Worm (Caenorhabditis elegans) whole organism, L2 larva: ENCODE data around the gene nlp-34.

Experiments used
- C34F6.9 ChIP-seq: fragments of 150-350 bp; optimal IDR thresholded peaks from 2 replicates; lab custom pipeline; 2014; ENCODE audit warnings: missing biosample characterization, missing genetic modification characterization
- aly-2 ChIP-seq: fragments of 150-350 bp; optimal IDR thresholded peaks from 2 replicates; lab custom pipeline; 2014; ENCODE audit warnings: missing biosample characterization, missing genetic modification characterization
- ama-1 ChIP-seq: fragments of 150-350 bp; optimal IDR thresholded peaks from 2 replicates; lab custom pipeline; 2018; ENCODE audit warnings: inconsistent platforms
- ceh-16 ChIP-seq: fragments of 150-350 bp; optimal IDR thresholded peaks from 2 replicates; lab custom pipeline; 2014; ENCODE audit warnings: missing biosample characterization, missing genetic modification characterization
- ceh-82 ChIP-seq: fragments of 150-350 bp; optimal IDR thresholded peaks from 2 replicates; lab custom pipeline; 2014; ENCODE audit warnings: missing biosample characterization, missing genetic modification characterization
- dmd-4 ChIP-seq: sonication (generic microtip); optimal IDR thresholded peaks from 2 replicates; lab custom pipeline; 2017; ENCODE audit warnings: missing biosample characterization, missing genetic modification characterization
- egl-27 ChIP-seq: sonication (generic microtip); optimal IDR thresholded peaks from 3 replicates; lab custom pipeline; 2017; ENCODE audit warnings: missing biosample characterization, missing genetic modification reagents, missing genetic modification characterization
- elt-1 ChIP-seq: fragments of 150-350 bp; optimal IDR thresholded peaks from 2 replicates; lab custom pipeline; 2014; ENCODE audit warnings: missing biosample characterization, missing genetic modification characterization
- fos-1 ChIP-seq: fragments of 150-350 bp; optimal IDR thresholded peaks from 2 replicates; lab custom pipeline; 2014; ENCODE audit warnings: missing biosample characterization, missing genetic modification characterization
- lin-11 ChIP-seq: fragments of 150-350 bp; sonication (generic microtip); optimal IDR thresholded peaks from 2 replicates; lab custom pipeline; 2014; ENCODE audit warnings: missing biosample characterization, missing genetic modification characterization, inconsistent platforms, mixed read lengths
- lin-39 ChIP-seq: fragments of 150-350 bp; optimal IDR thresholded peaks from 2 replicates; lab custom pipeline; 2014; ENCODE audit warnings: missing biosample characterization, missing genetic modification reagents, missing genetic modification characterization
- lsy-2 ChIP-seq, 2 experiments: fragments of 150-350 bp in 1 of 2; sonication (generic microtip) in 1 of 2; optimal IDR thresholded peaks; 2 replicates each; lab custom pipeline; 2014 to 2017; ENCODE audit warnings: missing biosample characterization in 2 of 2, missing genetic modification characterization in 2 of 2
- mab-5 ChIP-seq: fragments of 150-350 bp; optimal IDR thresholded peaks from 2 replicates; lab custom pipeline; 2014; ENCODE audit warnings: missing biosample characterization, missing genetic modification characterization
- nhr-10 ChIP-seq: sonication (generic microtip); optimal IDR thresholded peaks from 2 replicates; lab custom pipeline; 2017; ENCODE audit warnings: missing biosample characterization, missing genetic modification characterization
- nhr-11 ChIP-seq: fragments of 150-350 bp; optimal IDR thresholded peaks from 2 replicates; lab custom pipeline; 2014; ENCODE audit warnings: missing biosample characterization, missing genetic modification characterization
- nhr-21 ChIP-seq: fragments of 150-350 bp; optimal IDR thresholded peaks from 2 replicates; lab custom pipeline; 2014; ENCODE audit warnings: missing biosample characterization, missing genetic modification characterization
- nhr-23 ChIP-seq: fragments of 150-350 bp; optimal IDR thresholded peaks from 2 replicates; lab custom pipeline; 2014; ENCODE audit warnings: missing biosample characterization, missing genetic modification reagents, missing genetic modification characterization
- nhr-25 ChIP-seq: fragments of 150-350 bp; sonication (generic microtip); optimal IDR thresholded peaks from 3 replicates; lab custom pipeline; 2014; ENCODE audit warnings: missing biosample characterization, missing genetic modification characterization
- nhr-77 ChIP-seq: fragments of 150-350 bp; optimal IDR thresholded peaks from 2 replicates; lab custom pipeline; 2014; ENCODE audit warnings: missing biosample characterization, missing genetic modification characterization
- sma-3 ChIP-seq: sonication (generic microtip); optimal IDR thresholded peaks from 2 replicates; lab custom pipeline; 2016; ENCODE audit warnings: missing genetic modification reagents, missing genetic modification characterization, missing compliant biosample characterization
- sma-9 ChIP-seq, 2 experiments: fragments of 150-350 bp in 1 of 2; sonication (generic microtip) in 1 of 2; optimal IDR thresholded peaks; 2 replicates each; lab custom pipeline; 2014 to 2016; ENCODE audit warnings: missing genetic modification characterization in 2 of 2, mild to moderate bottlenecking in 1 of 2, missing biosample characterization in 1 of 2, missing compliant biosample characterization in 1 of 2, missing genetic modification reagents in 1 of 2, moderate library complexity in 1 of 2
- snpc-4 ChIP-seq: fragments of 150-350 bp; optimal IDR thresholded peaks from 2 replicates; lab custom pipeline; 2014; ENCODE audit warnings: missing biosample characterization, missing genetic modification characterization
- unc-39 ChIP-seq: fragments of 150-350 bp; optimal IDR thresholded peaks from 2 replicates; lab custom pipeline; 2014; ENCODE audit warnings: missing biosample characterization, missing genetic modification characterization
- unc-55 ChIP-seq: fragments of 150-350 bp; sonication (generic microtip); optimal IDR thresholded peaks from 3 replicates; lab custom pipeline; 2014; ENCODE audit warnings: missing biosample characterization, missing genetic modification reagents, missing genetic modification characterization
- unc-62 ChIP-seq: fragments of 150-350 bp; optimal IDR thresholded peaks from 2 replicates; lab custom pipeline; 2014; ENCODE audit warnings: missing biosample characterization, missing genetic modification reagents, missing genetic modification characterization
- zag-1 ChIP-seq: fragments of 150-350 bp; optimal IDR thresholded peaks from 2 replicates; lab custom pipeline; 2014; ENCODE audit warnings: missing biosample characterization, missing genetic modification characterization
- ztf-1 ChIP-seq: fragments of 200-800 bp; sonication (Bioruptor generic); conservative IDR thresholded peaks from 2 replicates; pipeline ENCODE4 v1.3.6; 2022; ENCODE audit warnings: missing genetic modification characterization, missing compliant biosample characterization
- ztf-4 ChIP-seq: fragments of 150-350 bp; optimal IDR thresholded peaks from 2 replicates; lab custom pipeline; 2014; ENCODE audit warnings: missing biosample characterization, missing genetic modification characterization

Gene nlp-34

DNA sequence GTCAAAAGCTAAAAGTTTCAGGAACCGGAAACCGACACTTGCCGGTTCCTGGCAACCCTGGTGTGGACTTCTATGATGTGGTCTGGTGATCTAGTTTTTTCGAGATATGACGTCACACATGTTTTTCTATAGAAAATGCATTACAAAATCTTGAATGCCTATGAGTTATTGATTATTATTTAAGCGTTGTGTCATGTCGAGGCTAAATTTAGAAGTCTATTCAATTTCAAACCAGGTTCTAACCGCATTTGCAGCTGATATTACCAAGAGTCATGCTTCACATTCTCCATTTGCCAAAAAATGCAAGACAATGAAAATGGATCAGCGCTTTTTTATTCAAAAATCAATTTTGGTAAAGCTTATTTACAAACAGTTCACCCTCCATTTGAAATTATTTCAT is 40.3 kb upstream of the nlp-34 start, which contains the start of gene K09D9.3:
TSS of gene K09D9.3 (plus strand) at position 301 of the 400 bp plus-strand sequence.
- TF ChIP-seq nhr-21 (tag; lab: Kevin White, UChicago) (no peak), nhr-77 (no peak), ceh-16 (tag; lab: Kevin White, UChicago) (no peak), unc-62 (GFP tag; lab: Kevin White, UChicago) (no peak)
- TF ChIP-seq, all 48 proteins: peak for 0

DNA sequence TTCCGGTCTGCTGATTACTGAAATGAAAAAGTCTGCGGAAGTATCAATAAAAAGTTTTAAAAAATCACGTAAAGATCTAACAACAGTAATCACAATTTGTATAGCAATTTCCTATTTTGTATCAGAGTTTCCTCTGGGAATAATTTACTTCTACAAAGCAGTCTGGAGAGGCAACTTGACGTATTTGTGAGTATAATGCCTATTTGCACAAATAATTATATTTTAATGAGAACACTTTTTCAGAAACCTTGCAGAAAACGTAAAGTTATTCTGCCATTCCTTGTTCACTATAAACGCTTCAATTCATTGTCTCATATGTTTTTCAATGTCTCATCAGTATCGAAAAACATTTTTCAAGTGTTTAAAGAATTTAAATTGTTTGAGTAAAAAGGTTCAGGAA is 39.7 kb upstream of the nlp-34 start:
- TF ChIP-seq lin-11 (tag; lab: Kevin White, UChicago), result no peak
- no peak for TF ChIP-seq nhr-10 (tag; lab: Kevin White, UChicago)
- no peak for TF ChIP-seq ztf-1 (GFP tag; lab: Robert Waterston, UW)
- TF ChIP-seq, all 48 proteins: peak for 0

DNA sequence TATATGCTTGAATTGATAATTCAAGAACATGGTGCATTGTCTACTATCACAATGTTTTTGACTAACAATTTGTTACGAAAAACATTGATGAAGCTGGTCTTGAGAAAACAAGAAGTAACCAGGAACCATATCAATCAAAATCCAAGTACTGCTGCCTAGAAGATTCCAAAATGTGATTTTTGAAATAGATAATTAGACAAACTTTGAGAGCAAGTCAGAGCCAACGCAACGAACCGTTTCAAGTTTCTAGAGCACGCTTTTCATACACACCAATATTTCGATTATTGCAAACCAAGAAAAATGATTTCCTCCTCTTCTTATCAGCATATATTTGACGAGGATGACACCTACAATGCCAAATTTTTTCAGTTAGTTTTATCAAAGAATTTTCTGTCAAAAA is 37.8 kb upstream of the nlp-34 start, which contains the start of gene srw-89:
TSS of gene srw-89 (plus strand) at position 301 of the 400 bp plus-strand sequence.
- TF ChIP-seq dmd-4 (tag; lab: Kevin White, UChicago) (no peak), nhr-77 (no peak), ztf-4 (no peak), lsy-2 (tag; optimal IDR thresholded peaks at IDR 0.05; lab: Kevin White, UChicago) (no peak), unc-55 (GFP tag; lab: Kevin White, UChicago) (no peak), zag-1 (tag; lab: Kevin White, UChicago) (no peak)

DNA sequence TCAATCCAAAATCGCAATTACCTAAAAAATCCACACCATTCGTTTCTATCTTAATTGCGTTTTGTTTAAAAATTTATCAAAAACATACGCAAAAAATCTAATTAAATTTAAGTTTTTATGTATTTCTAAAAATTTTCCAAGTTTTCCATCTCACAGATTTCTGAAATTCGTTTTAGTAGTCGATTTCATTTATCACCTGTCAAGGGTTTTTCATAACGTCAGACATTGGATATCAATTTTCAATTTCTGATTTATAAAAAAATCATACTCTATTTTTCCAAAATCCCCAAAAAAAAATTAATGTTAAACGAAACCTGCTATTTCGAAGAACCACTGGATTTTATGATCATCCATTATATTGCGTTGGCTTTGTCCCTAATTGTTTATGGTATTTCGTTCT is 31.2 kb upstream of the nlp-34 start, which contains the start of gene srh-4:
TSS of gene srh-4 (plus strand) at position 301 of the 400 bp plus-strand sequence.
- no peak for TF ChIP-seq snpc-4 (tag; lab: Kevin White, UChicago)
- TF ChIP-seq, all 48 proteins: peak for 0

DNA sequence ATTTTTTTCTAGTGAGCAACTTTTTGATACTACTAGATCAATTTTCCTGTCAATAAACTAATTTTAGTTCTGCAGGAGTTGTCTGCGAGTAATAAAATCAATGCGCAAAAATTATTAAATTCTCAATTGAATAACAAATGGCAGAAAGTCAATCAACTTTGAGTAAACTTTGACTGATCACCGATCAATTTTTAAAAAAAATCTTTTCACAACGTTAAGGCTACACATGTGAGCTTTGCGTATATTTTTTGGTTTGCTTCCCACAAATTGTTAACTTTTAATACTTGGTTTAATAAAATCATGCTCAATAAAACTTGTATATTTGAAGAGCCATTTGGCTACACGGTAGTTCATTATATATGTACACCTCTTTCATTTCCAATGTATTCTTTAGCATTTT is 29.0 kb upstream of the nlp-34 start, which contains the start of gene srh-7:
TSS of gene srh-7 (plus strand) at position 301 of the 400 bp plus-strand sequence.
- TF ChIP-seq unc-39 (tag; lab: Kevin White, UChicago) (no peak), ceh-16 (tag; lab: Kevin White, UChicago) (no peak), nhr-10 (tag; lab: Kevin White, UChicago) (no peak), lin-39 (no peak), lsy-2 (tag; optimal IDR thresholded peaks at IDR 0.05; lab: Kevin White, UChicago) (no peak), ceh-82 (tag; lab: Kevin White, UChicago) (no peak), nhr-23 (tag; lab: Kevin White, UChicago) (no peak), C34F6.9 (no peak), sma-3 (GFP tag; lab: Kevin White, UChicago) (no peak), aly-2 (tag; lab: Kevin White, UChicago) (no peak), nhr-25 (tag; lab: Kevin White, UChicago) (no peak), dmd-4 (tag; lab: Kevin White, UChicago) (no peak), egl-27 (tag; lab: Kevin White, UChicago) (no peak), nhr-11 (tag; lab: Kevin White, UChicago) (no peak), sma-9 (GFP tag; optimal IDR thresholded peaks at IDR 0.05; lab: Kevin White, UChicago) (no peak), sma-9 (tag; optimal IDR thresholded peaks at IDR 0.05; lab: Kevin White, UChicago) (no peak), ama-1 (no peak)
- TF ChIP-seq, all 48 proteins: peak for 0

DNA sequence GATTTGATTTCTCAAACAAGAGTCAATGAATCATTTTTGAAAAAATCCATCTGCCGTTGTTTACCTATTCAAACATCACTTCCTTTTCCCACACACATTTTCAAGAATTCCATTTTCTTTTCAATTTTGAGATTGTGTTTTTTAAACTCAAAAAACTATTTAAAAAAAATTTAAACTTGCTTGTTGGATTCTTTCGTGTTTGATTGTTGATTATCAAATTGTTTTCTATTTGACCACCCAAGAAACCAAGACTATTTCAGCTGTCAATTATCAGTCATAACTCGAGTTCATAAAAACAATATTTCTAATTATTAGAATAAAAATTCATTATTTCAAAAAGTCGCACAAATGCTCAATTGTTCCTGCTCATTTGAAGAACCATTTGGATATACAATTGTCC is 26.3 kb upstream of the nlp-34 start, which contains the start of gene srh-8:
TSS of gene srh-8 (plus strand) at position 301 of the 400 bp plus-strand sequence.
- TF ChIP-seq lin-39 (no peak), elt-1 (tag; lab: Kevin White, UChicago) (no peak), zag-1 (tag; lab: Kevin White, UChicago) (no peak), unc-62 (GFP tag; lab: Kevin White, UChicago) (no peak), aly-2 (tag; lab: Kevin White, UChicago) (no peak), ztf-1 (GFP tag; lab: Robert Waterston, UW) (no peak), ceh-82 (tag; lab: Kevin White, UChicago) (no peak), fos-1 (tag; lab: Kevin White, UChicago) (no peak), nhr-23 (tag; lab: Kevin White, UChicago) (no peak), sma-3 (GFP tag; lab: Kevin White, UChicago) (no peak), ztf-4 (no peak)

DNA sequence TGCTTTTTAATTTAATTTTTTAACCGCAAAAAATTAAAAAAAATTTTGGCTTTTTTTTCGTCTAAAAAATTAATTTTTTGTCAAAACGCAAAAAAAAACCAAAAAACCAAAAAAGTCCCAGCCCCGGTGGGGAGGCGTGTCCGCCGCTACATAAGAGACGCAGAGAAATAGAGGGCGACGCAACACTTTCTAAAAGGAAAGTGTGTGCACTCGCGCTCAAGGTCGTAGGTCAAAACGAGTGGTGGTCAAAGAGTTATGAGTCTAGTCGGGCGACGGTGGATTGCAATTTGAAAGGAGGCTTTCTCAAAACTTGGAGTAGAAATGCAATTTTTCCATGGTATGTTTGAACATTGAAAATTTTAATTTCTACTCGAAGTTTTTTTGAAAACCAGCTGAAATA is 25.6 kb upstream of the nlp-34 start:
- TF ChIP-seq sma-9 (GFP tag; optimal IDR thresholded peaks at IDR 0.05; lab: Kevin White, UChicago), result no peak
- no peak for TF ChIP-seq sma-9 (tag; optimal IDR thresholded peaks at IDR 0.05; lab: Kevin White, UChicago)
- TF ChIP-seq sma-3 (GFP tag; lab: Kevin White, UChicago), result no peak
- no peak for TF ChIP-seq mab-5
